Worm (Caenorhabditis elegans): Measurements from ENCODE around the gene T18D3.9.

ce11 chrX:12413941-12414340 lies 40.3 kb downstream of the T18D3.9 start, which contains the start of gene lin-2:
- no peak for TF ChIP-seq pha-4 (tag; optimal IDR thresholded peaks at IDR 0.05)
- no peak for TF ChIP-seq unc-62 (GFP tag; optimal IDR thresholded peaks at IDR 0.05)
- no peak for TF ChIP-seq attf-5 (GFP tag; optimal IDR thresholded peaks at IDR 0.05)
- TF ChIP-seq ceh-100 (GFP tag; IDR thresholded peaks at IDR 0.05), result no peak
- TF ChIP-seq ets-4 (GFP tag; optimal IDR thresholded peaks at IDR 0.05), result no peak
- TF ChIP-seq chd-7 (tag; optimal IDR thresholded peaks at IDR 0.05), result no peak
- TF ChIP-seq nfya-1 (tag; optimal IDR thresholded peaks at IDR 0.05; ENCODE audit: borderline replicate concordance, insufficient read depth), result no peak

Measured in whole organism, young adult.